Fruit fly (Drosophila melanogaster) whole organism, prepupa: ENCODE measurements around the gene CG12984.
A peak's percentile ranks its signal among the peaks of the same experiment; 100 is the strongest.

Experiments
- CG10669 ChIP-seq: fragments of 200-800 bp; sonication (Bioruptor generic); optimal IDR thresholded peaks from 3 replicates; lab custom pipeline; 2018; ENCODE audit warnings: missing biosample characterization, mild to moderate bottlenecking, missing genetic modification characterization, moderate library complexity
- CG11294 ChIP-seq: fragments of 200-800 bp; sonication (Bioruptor generic); IDR thresholded peaks from 2 replicates; pipeline ENCODE4 v1.3.6; 2022; ENCODE audit warnings: missing biosample characterization, missing genetic modification characterization
- CG11762 ChIP-seq: fragments of 200-800 bp; sonication (Bioruptor generic); optimal IDR thresholded peaks from 3 replicates; lab custom pipeline; 2016; ENCODE audit warnings: missing biosample characterization, missing genetic modification characterization; ENCODE audit not compliant: insufficient read depth
- CG11902 ChIP-seq: fragments of 200-800 bp; sonication (Bioruptor generic); optimal IDR thresholded peaks from 3 replicates; lab custom pipeline; 2016; ENCODE audit warnings: missing biosample characterization, missing genetic modification characterization
- CG1621 ChIP-seq: fragments of 200-800 bp; sonication (Bioruptor generic); optimal IDR thresholded peaks from 3 replicates; lab custom pipeline; 2018; ENCODE audit warnings: missing biosample characterization, mild to moderate bottlenecking, missing genetic modification characterization
- CG16779 ChIP-seq: fragments of 200-800 bp; sonication (Bioruptor generic); optimal IDR thresholded peaks from 3 replicates; lab custom pipeline; 2017; ENCODE audit warnings: missing biosample characterization, mild to moderate bottlenecking, missing genetic modification characterization
- CG31627 ChIP-seq: fragments of 200-800 bp; sonication (Bioruptor generic); optimal IDR thresholded peaks from 3 replicates; lab custom pipeline; 2016; ENCODE audit warnings: missing biosample characterization, missing genetic modification characterization
- CG32006 ChIP-seq: fragments of 200-800 bp; sonication (Bioruptor generic); optimal IDR thresholded peaks from 3 replicates; lab custom pipeline; 2017; ENCODE audit warnings: missing biosample characterization, mild to moderate bottlenecking, missing genetic modification characterization
- CG34406 ChIP-seq: fragments of 200-800 bp; sonication (Bioruptor generic); optimal IDR thresholded peaks from 3 replicates; lab custom pipeline; 2016; ENCODE audit warnings: missing biosample characterization, missing genetic modification characterization
- CG3919 ChIP-seq: fragments of 200-800 bp; sonication (Bioruptor generic); optimal IDR thresholded peaks from 3 replicates; lab custom pipeline; 2016; ENCODE audit warnings: missing biosample characterization, missing genetic modification characterization
- CG4318 ChIP-seq: fragments of 200-800 bp; sonication (Bioruptor generic); optimal IDR thresholded peaks from 3 replicates; lab custom pipeline; 2017; ENCODE audit warnings: missing biosample characterization, mild to moderate bottlenecking, missing genetic modification characterization
- CG6163 ChIP-seq: fragments of 200-800 bp; sonication (Bioruptor generic); IDR thresholded peaks from 3 replicates; pipeline ENCODE4 v1.3.6; 2022; ENCODE audit warnings: missing biosample characterization, missing genetic modification characterization
- CG6276 ChIP-seq: fragments of 200-800 bp; sonication (Bioruptor generic); optimal IDR thresholded peaks from 2 replicates; lab custom pipeline; 2017; ENCODE audit warnings: missing biosample characterization, mild to moderate bottlenecking, missing genetic modification characterization
- CG6792 ChIP-seq: fragments of 200-800 bp; sonication (Bioruptor generic); optimal IDR thresholded peaks from 3 replicates; lab custom pipeline; 2016; ENCODE audit warnings: missing biosample characterization, missing genetic modification characterization
- CG6808 ChIP-seq: fragments of 200-800 bp; sonication (Bioruptor generic); optimal IDR thresholded peaks from 3 replicates; lab custom pipeline; 2017; ENCODE audit warnings: missing biosample characterization, missing genetic modification characterization, mild to moderate bottlenecking, moderate library complexity, missing genetic modification reagents
- CG6854 ChIP-seq: fragments of 200-800 bp; sonication (Bioruptor generic); optimal IDR thresholded peaks from 2 replicates; lab custom pipeline; 2017; ENCODE audit warnings: missing biosample characterization, mild to moderate bottlenecking, missing genetic modification characterization
- CG7368 ChIP-seq: fragments of 200-800 bp; sonication (Bioruptor generic); optimal IDR thresholded peaks from 3 replicates; lab custom pipeline; 2016; ENCODE audit warnings: missing biosample characterization, missing genetic modification characterization
- CG8319 ChIP-seq: fragments of 200-800 bp; sonication (Bioruptor generic); optimal IDR thresholded peaks from 3 replicates; lab custom pipeline; 2016; ENCODE audit warnings: missing biosample characterization, missing genetic modification characterization
- CG8632 ChIP-seq: fragments of 200-800 bp; sonication (Bioruptor generic); optimal IDR thresholded peaks from 3 replicates; lab custom pipeline; 2016; ENCODE audit warnings: missing biosample characterization, missing genetic modification characterization
- CG9139 ChIP-seq: fragments of 200-800 bp; sonication (Bioruptor generic); optimal IDR thresholded peaks from 3 replicates; lab custom pipeline; 2017; ENCODE audit warnings: missing biosample characterization, mild to moderate bottlenecking, missing genetic modification characterization
- Eip75B ChIP-seq: fragments of 200-800 bp; sonication (Bioruptor generic); optimal IDR thresholded peaks from 3 replicates; lab custom pipeline; 2016; ENCODE audit warnings: missing biosample characterization, missing genetic modification characterization
- Eip78C ChIP-seq: fragments of 200-800 bp; sonication (Bioruptor generic); peaks from one replicate; lab custom pipeline; 2016; ENCODE audit warnings: missing biosample characterization, missing genetic modification characterization
- Ets21C ChIP-seq: fragments of 200-800 bp; sonication (Bioruptor generic); optimal IDR thresholded peaks from 3 replicates; lab custom pipeline; 2016; ENCODE audit warnings: missing biosample characterization, missing genetic modification characterization
- Gug ChIP-seq: fragments of 200-800 bp; sonication (Bioruptor generic); IDR thresholded peaks from 2 replicates; pipeline ENCODE4 v1.3.6; 2022; ENCODE audit warnings: missing biosample characterization, missing genetic modification characterization
- Hr38 ChIP-seq: sonication (Bioruptor generic); optimal IDR thresholded peaks from 2 replicates; lab custom pipeline; 2016; ENCODE audit warnings: missing biosample characterization, missing genetic modification characterization
- Hr4 ChIP-seq: fragments of 200-800 bp; sonication (Bioruptor generic); optimal IDR thresholded peaks from 3 replicates; lab custom pipeline; 2016; ENCODE audit warnings: missing biosample characterization, missing genetic modification characterization
- Lpt ChIP-seq: fragments of 200-800 bp; sonication (Bioruptor generic); optimal IDR thresholded peaks from 3 replicates; lab custom pipeline; 2016; ENCODE audit warnings: missing biosample characterization, missing genetic modification characterization
- Met ChIP-seq: fragments of 200-800 bp; sonication (Bioruptor generic); optimal IDR thresholded peaks from 3 replicates; lab custom pipeline; 2016; ENCODE audit warnings: missing biosample characterization, missing genetic modification characterization
- OdsH ChIP-seq: fragments of 200-800 bp; sonication (Bioruptor generic); optimal IDR thresholded peaks from 3 replicates; lab custom pipeline; 2016; ENCODE audit warnings: missing biosample characterization, missing genetic modification characterization
- Smox ChIP-seq: fragments of 200-800 bp; sonication (Bioruptor generic); optimal IDR thresholded peaks from 3 replicates; lab custom pipeline; 2016; ENCODE audit warnings: missing biosample characterization, missing genetic modification characterization
- Sox14 ChIP-seq: fragments of 200-800 bp; sonication (Bioruptor generic); optimal IDR thresholded peaks from 3 replicates; lab custom pipeline; 2016; ENCODE audit warnings: missing biosample characterization, missing genetic modification characterization
- achi ChIP-seq: fragments of 200-800 bp; sonication (Bioruptor generic); optimal IDR thresholded peaks from 3 replicates; lab custom pipeline; 2016; ENCODE audit warnings: missing biosample characterization, missing genetic modification characterization
- acj6 ChIP-seq: fragments of 200-800 bp; sonication (Bioruptor generic); optimal IDR thresholded peaks from 3 replicates; lab custom pipeline; 2016; ENCODE audit warnings: missing biosample characterization, missing genetic modification characterization
- dac ChIP-seq: fragments of 200-800 bp; sonication (Bioruptor generic); optimal IDR thresholded peaks from 2 replicates; lab custom pipeline; 2017; ENCODE audit warnings: missing biosample characterization, mild to moderate bottlenecking, missing genetic modification characterization
- dsx ChIP-seq: fragments of 200-800 bp; optimal IDR thresholded peaks from 3 replicates; lab custom pipeline; 2019; ENCODE audit warnings: missing biosample characterization, mild to moderate bottlenecking, missing genetic modification characterization, moderate library complexity; ENCODE audit not compliant: poor library complexity, severe bottlenecking
- eg ChIP-seq: fragments of 200-800 bp; sonication (Bioruptor generic); IDR thresholded peaks from 3 replicates; pipeline ENCODE4 v1.3.6; 2022; ENCODE audit warnings: missing biosample characterization, missing genetic modification characterization
- esn ChIP-seq: fragments of 200-800 bp; sonication (Bioruptor generic); optimal IDR thresholded peaks from 2 replicates; lab custom pipeline; 2016; ENCODE audit warnings: missing biosample characterization, mild to moderate bottlenecking, missing genetic modification characterization, moderate library complexity
- fd85E ChIP-seq: fragments of 200-800 bp; sonication (Bioruptor generic); optimal IDR thresholded peaks from 3 replicates; lab custom pipeline; 2016; ENCODE audit warnings: missing biosample characterization, missing genetic modification characterization
- fkh ChIP-seq: fragments of 200-800 bp; sonication (Bioruptor generic); optimal IDR thresholded peaks from 3 replicates; lab custom pipeline; 2017; ENCODE audit warnings: missing biosample characterization, mild to moderate bottlenecking, missing genetic modification characterization, moderate library complexity
- lz ChIP-seq: fragments of 200-800 bp; sonication (Bioruptor generic); optimal IDR thresholded peaks from 3 replicates; lab custom pipeline; 2016; ENCODE audit warnings: missing biosample characterization, missing genetic modification characterization
- net ChIP-seq: fragments of 200-800 bp; sonication (Bioruptor generic); optimal IDR thresholded peaks from 3 replicates; lab custom pipeline; 2016; ENCODE audit warnings: missing biosample characterization, missing genetic modification characterization
- pdm3 ChIP-seq: fragments of 200-800 bp; sonication (Bioruptor generic); optimal IDR thresholded peaks from 3 replicates; lab custom pipeline; 2016; ENCODE audit warnings: missing biosample characterization, missing genetic modification characterization
- salr ChIP-seq, 2 experiments: fragments of 200-800 bp; sonication (Bioruptor generic); optimal IDR thresholded peaks; 3 replicates each; lab custom pipeline; 2016 to 2018; ENCODE audit warnings: missing biosample characterization in 2 of 2, missing genetic modification characterization in 2 of 2, mild to moderate bottlenecking in 1 of 2
- spab ChIP-seq: fragments of 200-800 bp; sonication (Bioruptor generic); optimal IDR thresholded peaks from 2 replicates; lab custom pipeline; 2017; ENCODE audit warnings: missing biosample characterization, mild to moderate bottlenecking, missing genetic modification characterization, missing genetic modification reagents
- ss ChIP-seq, 2 experiments: fragments of 200-800 bp; sonication (Bioruptor generic); optimal IDR thresholded peaks; 2 replicates in 1 of 2; 3 replicates in 1 of 2; lab custom pipeline; 2017 to 2018; ENCODE audit warnings: mild to moderate bottlenecking in 2 of 2, missing biosample characterization in 2 of 2, missing genetic modification characterization in 2 of 2, moderate library complexity in 1 of 2
- svp ChIP-seq: fragments of 200-800 bp; sonication (Bioruptor generic); peaks from one replicate; lab custom pipeline; 2016; ENCODE audit warnings: missing biosample characterization, missing genetic modification characterization

Gene CG12984

DNA sequence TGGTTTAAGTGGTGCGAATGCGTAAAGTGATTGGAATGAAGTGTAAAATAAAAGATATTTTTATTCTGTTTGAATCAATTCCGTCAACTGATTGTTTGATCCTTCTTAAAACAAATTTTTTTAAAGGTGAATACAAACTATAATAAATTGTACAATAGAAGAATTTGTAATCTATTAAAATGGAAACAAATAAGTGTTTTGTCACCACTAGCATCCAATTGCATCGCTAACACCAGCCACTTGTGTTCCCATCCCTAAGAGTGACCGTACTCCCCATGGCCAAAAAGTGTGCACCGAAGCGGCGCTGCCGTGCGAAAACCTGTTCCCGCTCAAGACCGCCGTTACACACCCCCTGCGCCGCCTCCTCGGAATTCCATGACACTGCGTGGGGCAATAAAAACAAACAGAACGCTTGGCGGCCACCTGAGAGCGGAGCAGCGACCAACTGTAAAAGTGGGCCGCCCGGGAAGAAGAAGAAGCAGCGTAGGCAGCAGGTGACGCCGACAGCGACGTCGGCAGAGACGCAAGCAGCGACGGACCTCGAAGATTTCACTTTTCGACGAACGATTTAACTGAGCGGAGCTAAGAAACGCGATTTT, 36.3 kb downstream of the CG12984 start, which contains the start of gene Pdss2 (continued):
- TF ChIP-seq OdsH (GFP tag; lab: Kevin White, UChicago) = peak; percentile 71
- peak; percentile 59 for TF ChIP-seq Sox14 (GFP tag; lab: Kevin White, UChicago)
- TF ChIP-seq Hr4 = peak; percentile 74
- peak; percentile 37 for TF ChIP-seq Lpt (GFP tag; lab: Kevin White, UChicago)
- no peak for TF ChIP-seq Hr38
- peak; percentile 49 for TF ChIP-seq CG9139 (GFP tag; lab: Kevin White, UChicago)
- TF ChIP-seq CG1621 (tag; lab: Kevin White, UChicago) = peak; percentile 22
- TF ChIP-seq CG31627 (GFP tag; lab: Kevin White, UChicago) = peak; percentile 83
- TF ChIP-seq CG6276 (GFP tag; lab: Kevin White, UChicago) = peak; percentile 37
- TF ChIP-seq, all 60 proteins: peak for 53

DNA sequence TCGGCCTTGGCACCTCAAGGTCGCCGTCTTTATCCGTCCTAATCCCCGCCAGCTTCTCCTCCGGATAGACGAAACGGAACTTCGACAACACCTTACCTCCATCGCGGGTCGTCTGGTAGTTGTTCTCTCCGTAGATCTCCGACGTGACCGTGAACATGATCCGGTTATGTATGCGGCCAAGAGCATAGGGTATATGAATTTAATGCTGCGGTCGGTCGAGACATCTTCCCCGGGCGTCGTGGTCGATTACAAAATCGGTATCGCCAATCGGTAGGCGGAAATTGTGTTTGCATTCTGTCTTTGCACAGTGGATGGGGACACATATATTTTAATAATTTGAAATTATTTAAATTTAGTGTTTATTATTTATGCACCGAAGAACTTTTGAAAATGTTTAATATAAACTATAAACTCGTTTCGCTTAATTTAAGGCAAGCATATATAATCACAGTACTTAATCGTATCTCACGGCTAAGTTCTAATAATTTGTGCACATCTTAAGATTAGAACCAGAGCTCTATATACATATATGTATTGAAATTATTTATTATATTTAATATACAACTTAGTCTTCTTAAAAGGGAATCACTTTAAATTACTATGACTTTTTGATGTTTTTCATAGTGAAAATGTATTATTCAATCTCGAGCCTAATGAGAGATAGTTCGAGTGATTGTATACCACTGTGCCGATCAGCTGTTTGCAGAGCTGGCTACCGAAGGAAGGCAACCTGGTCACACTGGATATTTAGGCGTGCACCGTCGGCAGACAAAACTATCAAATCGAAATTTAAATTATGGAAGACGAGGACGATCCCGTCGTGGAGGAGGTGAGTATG, 39.8 kb downstream of the CG12984 start, which contains the start of the genes CG10584 and Polr3E:
Gene CG10584, minus strand, starts transcription at position 268 of the 838 bp plus-strand sequence.
Gene Polr3E, plus strand, starts transcription at position 733 of the 838 bp plus-strand sequence.
- peak; percentile 90 for TF ChIP-seq CG6792
- TF ChIP-seq CG8632 = peak; percentile 94
- peak; percentile 76; the same call in 1 of the 2 replicates for TF ChIP-seq CG11294
- TF ChIP-seq lz (GFP tag; lab: Kevin White, UChicago) = peak; percentile 85
- TF ChIP-seq CG11902 (GFP tag; lab: Kevin White, UChicago) = peak; percentile 80
- peak; percentile 94 for TF ChIP-seq acj6 (GFP tag; lab: Kevin White, UChicago)
- peak; percentile 86 for TF ChIP-seq CG8319 (GFP tag; lab: Kevin White, UChicago)
- peak; percentile 61 for TF ChIP-seq Ets21C (GFP tag; lab: Kevin White, UChicago)
- peak; percentile 90 for TF ChIP-seq CG10669 (GFP tag; lab: Kevin White, UChicago)
- TF ChIP-seq dac (GFP tag; lab: Kevin White, UChicago) = peak; percentile 94
- peak; percentile 90 for TF ChIP-seq CG11762 (GFP tag; lab: Kevin White, UChicago)
- peak; percentile 79 for TF ChIP-seq CG6163 (GFP tag; lab: Robert Waterston, UW)
- peak; percentile 74 for TF ChIP-seq Eip75B (GFP tag; lab: Kevin White, UChicago)
- peak; percentile 96 for TF ChIP-seq CG6276 (GFP tag; lab: Kevin White, UChicago)
- TF ChIP-seq dsx (GFP tag; lab: Kevin White, UChicago) = peak; percentile 89
- TF ChIP-seq CG16779 (tag; lab: Kevin White, UChicago) = peak; percentile 88
- peak; percentile 96 for TF ChIP-seq CG4318 (GFP tag; lab: Kevin White, UChicago)
- peak; percentile 80 for TF ChIP-seq Gug (GFP tag; lab: Robert Waterston, UW)
- TF ChIP-seq Smox (GFP tag; lab: Kevin White, UChicago) = peak; percentile 84
- TF ChIP-seq CG9139 (GFP tag; lab: Kevin White, UChicago) = peak; percentile 85
- peak; percentile 95 for TF ChIP-seq CG34406 (GFP tag; lab: Kevin White, UChicago)
- TF ChIP-seq achi (GFP tag; lab: Kevin White, UChicago) = peak; percentile 92
- TF ChIP-seq CG31627 (GFP tag; lab: Kevin White, UChicago) = peak; percentile 74
- peak; percentile 98 for TF ChIP-seq CG32006 (GFP tag; lab: Kevin White, UChicago)
- TF ChIP-seq CG3919 (GFP tag; lab: Kevin White, UChicago) = peak; percentile 89
- TF ChIP-seq fkh (GFP tag; lab: Kevin White, UChicago) = peak; percentile 70
- TF ChIP-seq OdsH (GFP tag; lab: Kevin White, UChicago) = peak; percentile 95
- peak; percentile 70 for TF ChIP-seq fd85E (GFP tag; lab: Kevin White, UChicago)
- peak; percentile 92 for TF ChIP-seq CG6808 (GFP tag; lab: Kevin White, UChicago)
- TF ChIP-seq CG1621 (tag; lab: Kevin White, UChicago) = peak; percentile 69
- TF ChIP-seq esn = peak; percentile 91
- TF ChIP-seq CG6854 = peak; percentile 90
- TF ChIP-seq salr (GFP tag; optimal IDR thresholded peaks at IDR 0.05; lab: Kevin White, UChicago) = peak; percentile 72 to 96
- TF ChIP-seq Met (GFP tag; lab: Kevin White, UChicago) = peak; percentile 85
- TF ChIP-seq eg (GFP tag; lab: Robert Waterston, UW) = peak; percentile 88
- TF ChIP-seq spab (GFP tag; lab: Kevin White, UChicago) = peak; percentile 89
- peak; percentile 89 for TF ChIP-seq net (GFP tag; lab: Kevin White, UChicago)
- TF ChIP-seq ss (GFP tag; optimal IDR thresholded peaks at IDR 0.05; lab: Kevin White, UChicago) = peak; percentile 91 to 95
- TF ChIP-seq pdm3 (GFP tag; lab: Kevin White, UChicago) = peak; percentile 84
- peak; percentile 83 for TF ChIP-seq CG7368 (GFP tag; lab: Kevin White, UChicago)
- peak; percentile 89 for TF ChIP-seq svp (GFP tag; lab: Kevin White, UChicago)
- peak; percentile 95 for TF ChIP-seq Eip78C (GFP tag; lab: Kevin White, UChicago)
